Worm (Caenorhabditis elegans) whole organism, early embryonic: Measurements from ENCODE around the gene srx-17.

ENCODE experiments used
- B0310.2 ChIP-seq: sonication (generic microtip); optimal IDR thresholded peaks from 2 replicates; lab custom pipeline; 2016; ENCODE audit warnings: mild to moderate bottlenecking, missing genetic modification characterization, missing compliant biosample characterization
- F13C5.2 ChIP-seq: sonication (generic microtip); optimal IDR thresholded peaks from 2 replicates; lab custom pipeline; 2017; ENCODE audit warnings: mild to moderate bottlenecking, missing genetic modification characterization, inconsistent platforms, missing compliant biosample characterization
- aly-1 ChIP-seq: sonication (generic microtip); optimal IDR thresholded peaks from 2 replicates; lab custom pipeline; 2016; ENCODE audit warnings: missing genetic modification characterization, missing compliant biosample characterization
- ama-1 ChIP-seq: fragments of 150-350 bp; optimal IDR thresholded peaks from 2 replicates; lab custom pipeline; 2014
- flt-1 ChIP-seq: fragments of 200-800 bp; sonication (Bioruptor generic); IDR thresholded peaks from 2 replicates; pipeline ENCODE4 v1.3.6; 2022; ENCODE audit warnings: missing genetic modification characterization, missing compliant biosample characterization
- hmbx-1 ChIP-seq: sonication (generic microtip); optimal IDR thresholded peaks from 2 replicates; lab custom pipeline; 2016; ENCODE audit warnings: mild to moderate bottlenecking, missing genetic modification characterization, missing compliant biosample characterization
- pes-1 ChIP-seq: fragments of 200-800 bp; sonication (Bioruptor generic); IDR thresholded peaks from 2 replicates; pipeline ENCODE4 v1.3.6; 2022; ENCODE audit warnings: missing genetic modification reagents, missing genetic modification characterization, missing compliant biosample characterization
- scrt-1 ChIP-seq: fragments of 200-800 bp; sonication (Bioruptor generic); IDR thresholded peaks from 2 replicates; pipeline ENCODE4 v1.3.6; 2022; ENCODE audit warnings: missing genetic modification characterization, missing compliant biosample characterization
- tbx-37 ChIP-seq: fragments of 200-800 bp; sonication (Bioruptor generic); conservative IDR thresholded peaks from 2 replicates; pipeline ENCODE4 v1.3.6; 2022; ENCODE audit warnings: missing genetic modification reagents, missing genetic modification characterization, missing compliant biosample characterization
- tra-4 ChIP-seq: sonication (generic microtip); optimal IDR thresholded peaks from 2 replicates; lab custom pipeline; 2017; ENCODE audit warnings: missing genetic modification characterization, missing compliant biosample characterization

- no peak for TF ChIP-seq scrt-1 (GFP tag; lab: Robert Waterston, UW)
- no peak for TF ChIP-seq hmbx-1 (tag; lab: Kevin White, UChicago)
- TF ChIP-seq ama-1 (lab: Kevin White, UChicago) = no peak
- TF ChIP-seq pes-1 (GFP tag; lab: Robert Waterston, UW) = no peak
- TF ChIP-seq B0310.2 (tag; lab: Kevin White, UChicago) = no peak
- no peak for TF ChIP-seq tbx-37 (GFP tag; lab: Robert Waterston, UW)
- TF ChIP-seq flt-1 (GFP tag; lab: Robert Waterston, UW) = no peak
- no peak for TF ChIP-seq aly-1 (tag; lab: Kevin White, UChicago)
- TF ChIP-seq F13C5.2 (tag; lab: Kevin White, UChicago) = no peak
- TF ChIP-seq tra-4 = no peak
These were observed 9.2 kb downstream of the srx-17 start, which contains the start of gene hpx-2 for ce11 chrV:13850170-13850569.
